Fruit fly (Drosophila melanogaster): ENCODE data around the gene CG5003.

DNA sequence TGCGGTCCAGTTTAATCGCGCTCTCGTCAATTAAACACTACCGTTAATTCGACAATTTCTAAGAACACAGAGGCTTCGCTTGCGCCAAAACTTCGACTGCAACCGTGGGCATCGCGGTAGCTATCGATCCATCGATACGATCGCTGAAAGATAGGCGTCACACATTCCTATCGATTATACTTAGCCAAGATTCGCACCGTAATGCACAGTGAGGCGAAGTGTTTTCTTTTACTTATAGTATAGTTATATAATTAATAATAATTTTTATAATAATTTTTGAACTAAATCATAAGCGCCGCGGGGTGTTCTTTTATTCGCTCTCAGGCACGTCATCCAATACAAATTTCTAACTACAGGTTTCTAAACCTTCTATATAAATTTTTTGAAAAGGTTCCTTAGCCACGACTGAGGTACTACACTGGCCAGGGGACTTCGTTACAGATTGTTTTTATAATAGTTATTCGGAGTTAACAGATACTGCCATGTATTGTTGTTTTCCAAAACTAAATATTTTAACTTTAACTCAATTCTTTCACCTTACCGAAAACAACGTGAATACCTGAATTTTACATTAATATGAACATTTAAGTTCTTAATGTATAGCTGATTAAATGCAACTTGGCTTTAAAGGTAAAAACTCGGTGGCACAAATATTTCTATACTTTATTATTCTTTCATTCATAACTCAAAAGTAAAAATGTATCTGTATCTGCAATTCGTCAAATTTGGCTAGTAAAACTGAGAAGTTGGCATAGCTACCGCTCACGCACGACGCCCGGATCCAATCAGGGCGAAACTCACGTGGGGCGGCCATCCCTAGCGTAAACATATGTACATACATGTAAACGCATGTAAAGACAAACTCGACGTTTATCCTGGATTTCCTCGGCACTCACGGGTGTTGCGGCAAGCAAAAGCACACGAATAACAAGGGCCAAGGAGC is 21.7 kb upstream of the CG5003 start, which contains the start of the genes NSD and BOD1:
- peak; percentile 39 for TF ChIP-seq Mnt (GFP tag; optimal IDR thresholded peaks at IDR 0.05)
- TF ChIP-seq tj (GFP tag; optimal IDR thresholded peaks at IDR 0.05) = peak; percentile 20
- peak; percentile 8 for TF ChIP-seq Clk (GFP tag; optimal IDR thresholded peaks at IDR 0.05)
- TF ChIP-seq ovo (GFP tag; optimal IDR thresholded peaks at IDR 0.05) = peak; percentile 5
- no peak for TF ChIP-seq CG14711 (tag; optimal IDR thresholded peaks at IDR 0.05)
- no peak for TF ChIP-seq cnc (optimal IDR thresholded peaks at IDR 0.05)
- peak; percentile 40 for TF ChIP-seq toe (GFP tag; optimal IDR thresholded peaks at IDR 0.05)
- no peak for TF ChIP-seq CG5204 (GFP tag; optimal IDR thresholded peaks at IDR 0.05)
- TF ChIP-seq CG33017 (tag; optimal IDR thresholded peaks at IDR 0.05) = no peak
- no peak for TF ChIP-seq cic (GFP tag; optimal IDR thresholded peaks at IDR 0.05)
- no peak for TF ChIP-seq CG7045 (GFP tag; optimal IDR thresholded peaks at IDR 0.05)
- no peak for TF ChIP-seq CG12768 (GFP tag; optimal IDR thresholded peaks at IDR 0.05)
- TF ChIP-seq pad (GFP tag; optimal IDR thresholded peaks at IDR 0.05) = peak; percentile 14

All from whole organism, adult.